Worm (Caenorhabditis elegans) whole organism, L1 larva: ENCODE measurements around the gene brd-1.

Experiments used
- C34B4.2 ChIP-seq: sonication (generic microtip); optimal IDR thresholded peaks from 2 replicates; lab custom pipeline; 2017; ENCODE audit warnings: mild to moderate bottlenecking, missing genetic modification characterization, missing compliant biosample characterization
- Y116A8C.19 ChIP-seq: sonication (generic microtip); optimal IDR thresholded peaks from 2 replicates; lab custom pipeline; 2016; ENCODE audit warnings: missing compliant biosample characterization, missing genetic modification characterization, borderline replicate concordance
- aha-1 ChIP-seq: fragments of 150-350 bp; optimal IDR thresholded peaks from 2 replicates; lab custom pipeline; 2014; ENCODE audit warnings: missing biosample characterization, missing genetic modification characterization
- alr-1 ChIP-seq: fragments of 200-800 bp; sonication (Bioruptor generic); optimal IDR thresholded peaks from 2 replicates; lab custom pipeline; 2018; ENCODE audit warnings: borderline replicate concordance, mild to moderate bottlenecking, missing genetic modification characterization, missing compliant biosample characterization
- aly-2 ChIP-seq: fragments of 150-350 bp; optimal IDR thresholded peaks from 2 replicates; lab custom pipeline; 2014; ENCODE audit warnings: missing biosample characterization, missing genetic modification characterization
- ceh-63 ChIP-seq: fragments of 200-800 bp; sonication (Bioruptor generic); optimal IDR thresholded peaks from 2 replicates; lab custom pipeline; 2018; ENCODE audit warnings: mild to moderate bottlenecking, missing genetic modification characterization, missing compliant biosample characterization
- ceh-8 ChIP-seq: fragments of 200-800 bp; sonication (Bioruptor generic); optimal IDR thresholded peaks from 2 replicates; lab custom pipeline; 2018; ENCODE audit warnings: mild to moderate bottlenecking, missing genetic modification characterization, moderate library complexity, missing compliant biosample characterization
- ceh-88 ChIP-seq: fragments of 200-800 bp; sonication (Bioruptor generic); IDR thresholded peaks from 2 replicates; pipeline ENCODE4 v1.3.6; 2022; ENCODE audit warnings: missing genetic modification characterization, missing compliant biosample characterization
- dpl-1 ChIP-seq, 3 experiments: fragments of 150-350 bp in 2 of 3; sonication (generic microtip) in 1 of 3; optimal IDR thresholded peaks; 2 replicates each; lab custom pipeline; 2014 to 2017; ENCODE audit warnings: missing biosample characterization in 3 of 3, missing genetic modification characterization in 3 of 3, missing genetic modification reagents in 3 of 3
- dsc-1 ChIP-seq: sonication (generic microtip); optimal IDR thresholded peaks from 2 replicates; lab custom pipeline; 2016; ENCODE audit warnings: mild to moderate bottlenecking, missing genetic modification characterization, missing compliant biosample characterization
- efl-1 ChIP-seq, 4 experiments: fragments of 150-350 bp; optimal IDR thresholded peaks in 3 of 4; peaks in 1 of 4; 1 replicate in 1 of 4; 2 replicates in 3 of 4; lab custom pipeline; 2014; ENCODE audit warnings: missing biosample characterization in 2 of 4, missing genetic modification characterization in 2 of 4, missing genetic modification reagents in 2 of 4
- elt-2 ChIP-seq: sonication (generic microtip); optimal IDR thresholded peaks from 2 replicates; lab custom pipeline; 2016; ENCODE audit warnings: missing genetic modification characterization, mild to moderate bottlenecking, inconsistent platforms, missing compliant biosample characterization, missing genetic modification reagents
- elt-3 ChIP-seq, 6 experiments: fragments of 150-350 bp in 1 of 6; sonication (generic microtip); optimal IDR thresholded peaks; 2 replicates each; lab custom pipeline; 2017 to 2018; ENCODE audit warnings: missing biosample characterization in 6 of 6, missing genetic modification characterization in 6 of 6, inconsistent platforms in 1 of 6
- fos-1 ChIP-seq: fragments of 150-350 bp; optimal IDR thresholded peaks from 2 replicates; lab custom pipeline; 2014; ENCODE audit warnings: missing biosample characterization, missing genetic modification characterization
- hlh-17 ChIP-seq: fragments of 200-800 bp; sonication (Bioruptor generic); optimal IDR thresholded peaks from 2 replicates; lab custom pipeline; 2018; ENCODE audit warnings: missing genetic modification characterization, mild to moderate bottlenecking, missing compliant biosample characterization, moderate library complexity, borderline replicate concordance
- hlh-4 ChIP-seq: sonication (generic microtip); optimal IDR thresholded peaks from 2 replicates; lab custom pipeline; 2016; ENCODE audit warnings: mild to moderate bottlenecking, missing genetic modification characterization, missing compliant biosample characterization
- hpl-2 ChIP-seq: fragments of 150-350 bp; optimal IDR thresholded peaks from 2 replicates; lab custom pipeline; 2014; ENCODE audit warnings: missing biosample characterization, missing genetic modification reagents, missing genetic modification characterization
- lin-35 ChIP-seq, 2 experiments: fragments of 150-350 bp; optimal IDR thresholded peaks; 2 replicates each; lab custom pipeline; 2014; ENCODE audit warnings: missing biosample characterization in 2 of 2, missing genetic modification characterization in 2 of 2, missing genetic modification reagents in 2 of 2
- lir-3 ChIP-seq: sonication (generic microtip); optimal IDR thresholded peaks from 2 replicates; lab custom pipeline; 2016; ENCODE audit warnings: mild to moderate bottlenecking, missing genetic modification characterization, moderate library complexity, missing compliant biosample characterization; ENCODE audit not compliant: poor library complexity
- mef-2 ChIP-seq: fragments of 150-350 bp; optimal IDR thresholded peaks from 2 replicates; lab custom pipeline; 2014; ENCODE audit warnings: missing biosample characterization, missing genetic modification characterization
- mep-1 ChIP-seq: fragments of 150-350 bp; optimal IDR thresholded peaks from 2 replicates; lab custom pipeline; 2014; ENCODE audit warnings: missing biosample characterization, missing genetic modification characterization
- nhr-19 ChIP-seq: fragments of 200-800 bp; sonication (Bioruptor generic); conservative IDR thresholded peaks from 2 replicates; pipeline ENCODE4 v1.3.6; 2022; ENCODE audit warnings: missing genetic modification characterization, missing compliant biosample characterization
- nhr-20 ChIP-seq: sonication (generic microtip); optimal IDR thresholded peaks from 2 replicates; lab custom pipeline; 2016; ENCODE audit warnings: mild to moderate bottlenecking, missing genetic modification characterization, missing compliant biosample characterization
- nhr-71 ChIP-seq: sonication (generic microtip); optimal IDR thresholded peaks from 2 replicates; lab custom pipeline; 2016; ENCODE audit warnings: mild to moderate bottlenecking, missing genetic modification characterization, moderate library complexity, missing compliant biosample characterization
- nhr-76 ChIP-seq: sonication (generic microtip); optimal IDR thresholded peaks from 2 replicates; lab custom pipeline; 2017; ENCODE audit warnings: missing biosample characterization, missing genetic modification characterization
- nhr-90 ChIP-seq: sonication (generic microtip); optimal IDR thresholded peaks from 2 replicates; lab custom pipeline; 2016; ENCODE audit warnings: mild to moderate bottlenecking, missing genetic modification characterization, missing compliant biosample characterization; ENCODE audit not compliant: poor library complexity
- pag-3 ChIP-seq: sonication (generic microtip); optimal IDR thresholded peaks from 2 replicates; lab custom pipeline; 2017; ENCODE audit warnings: missing genetic modification characterization, mild to moderate bottlenecking, missing compliant biosample characterization, antibody characterized with exemption, borderline replicate concordance; ENCODE audit not compliant: insufficient read depth
- pqm-1 ChIP-seq: sonication (generic microtip); optimal IDR thresholded peaks from 3 replicates; lab custom pipeline; 2017; ENCODE audit warnings: missing biosample characterization, missing genetic modification characterization
- sox-4 ChIP-seq: sonication (generic microtip); optimal IDR thresholded peaks from 2 replicates; lab custom pipeline; 2016; ENCODE audit warnings: missing genetic modification characterization, missing compliant biosample characterization
- sptf-1 ChIP-seq: fragments of 150-350 bp; optimal IDR thresholded peaks from 2 replicates; lab custom pipeline; 2014; ENCODE audit warnings: missing biosample characterization, missing genetic modification characterization
- sup-37 ChIP-seq: fragments of 200-800 bp; sonication (Bioruptor generic); optimal IDR thresholded peaks from 2 replicates; lab custom pipeline; 2018; ENCODE audit warnings: mild to moderate bottlenecking, missing genetic modification characterization, missing compliant biosample characterization
- tbx-2 ChIP-seq: sonication (generic microtip); optimal IDR thresholded peaks from 2 replicates; lab custom pipeline; 2016; ENCODE audit warnings: missing genetic modification characterization, missing compliant biosample characterization
- vab-15 ChIP-seq: sonication (generic microtip); optimal IDR thresholded peaks from 2 replicates; lab custom pipeline; 2017; ENCODE audit warnings: missing genotype, mild to moderate bottlenecking, missing genetic modification characterization, missing compliant biosample characterization
- zag-1 ChIP-seq: fragments of 150-350 bp; optimal IDR thresholded peaks from 2 replicates; lab custom pipeline; 2014; ENCODE audit warnings: missing biosample characterization, missing genetic modification characterization
- ztf-4 ChIP-seq: fragments of 150-350 bp; optimal IDR thresholded peaks from 2 replicates; lab custom pipeline; 2014; ENCODE audit warnings: missing biosample characterization, missing genetic modification characterization

Gene brd-1

DNA sequence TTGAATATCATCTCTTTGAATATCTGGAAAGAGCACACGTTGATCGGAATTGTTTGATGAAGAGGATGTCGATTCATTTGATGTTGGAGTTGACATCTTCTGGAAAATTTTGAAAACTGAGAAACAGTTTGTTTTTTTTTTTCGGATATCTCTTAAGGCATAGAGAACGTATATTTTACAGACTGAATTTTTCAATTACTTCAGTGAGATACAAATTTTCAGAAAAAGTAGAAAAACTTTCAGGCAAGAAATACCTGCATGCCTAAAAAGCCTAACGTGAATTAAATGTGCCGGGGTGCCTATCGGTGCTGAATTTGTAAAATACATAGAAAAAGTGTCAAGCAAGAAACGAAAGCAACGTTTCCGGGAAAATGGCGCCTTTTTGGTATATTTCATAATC, 32.6 kb downstream of the brd-1 start, which contains the start of gene zak-1:
zak-1 (minus strand) TSS at position 101 of the 400 bp plus-strand sequence.
- no peak for TF ChIP-seq ztf-4 (tag; lab: Kevin White, UChicago)
- no peak for TF ChIP-seq nhr-20
- TF ChIP-seq sptf-1 = no peak
- TF ChIP-seq elt-3 (tag; optimal IDR thresholded peaks at IDR 0.05; lab: Kevin White, UChicago) = no peak
- TF ChIP-seq vab-15 = no peak
- TF ChIP-seq sup-37 (GFP tag; lab: Kevin White, UChicago) = no peak
- no peak for TF ChIP-seq nhr-19
- no peak for TF ChIP-seq nhr-90
- TF ChIP-seq mef-2 (tag; lab: Kevin White, UChicago) = no peak
- no peak for TF ChIP-seq aha-1 (tag; lab: Kevin White, UChicago)
- no peak for TF ChIP-seq efl-1 (optimal IDR thresholded peaks at IDR 0.05; lab: Kevin White, UChicago)
- no peak for TF ChIP-seq efl-1 (GFP tag; optimal IDR thresholded peaks at IDR 0.05 in 1 of 2; lab: Kevin White, UChicago)
- no peak for TF ChIP-seq ceh-88 (GFP tag; lab: Robert Waterston, UW)

ce11 chrIII:6850255-6850654, 39.0 kb downstream of the brd-1 start, which contains the start of gene srv-1:
Gene srv-1 (plus strand): TSS chrIII:6850385.
- TF ChIP-seq zag-1 (tag; lab: Kevin White, UChicago) = no peak
- TF ChIP-seq hlh-4 (tag; lab: Kevin White, UChicago) = no peak
- TF ChIP-seq nhr-71 (tag; lab: Kevin White, UChicago) = peak; percentile 31
- no peak for TF ChIP-seq tbx-2 (tag; lab: Kevin White, UChicago)
- TF ChIP-seq lin-35 (GFP tag; optimal IDR thresholded peaks at IDR 0.05; lab: Kevin White, UChicago) = peak in 1 of 2 experiments; percentile 14
- peak; percentile 8 for TF ChIP-seq nhr-90
- peak; percentile 73 for TF ChIP-seq pqm-1 (tag; lab: Kevin White, UChicago)
- TF ChIP-seq alr-1 = no peak
- no peak for TF ChIP-seq mep-1 (tag; lab: Kevin White, UChicago)
- no peak for TF ChIP-seq aly-2 (tag; lab: Kevin White, UChicago)
- TF ChIP-seq efl-1 (optimal IDR thresholded peaks at IDR 0.05; lab: Kevin White, UChicago) = no peak
- peak in 1 of 2 experiments; percentile 72 for TF ChIP-seq efl-1 (GFP tag; optimal IDR thresholded peaks at IDR 0.05 in 1 of 2; lab: Kevin White, UChicago)
- TF ChIP-seq elt-2 = peak; percentile 92
- no peak for TF ChIP-seq ceh-8 (GFP tag; lab: Kevin White, UChicago)
- TF ChIP-seq, all 84 proteins: peak for 6

- TF ChIP-seq ceh-63 (no peak), C34B4.2 (no peak), hlh-17 (GFP tag; lab: Kevin White, UChicago) (no peak), elt-2 (peak; percentile 68), alr-1 (no peak), sox-4 (tag; lab: Kevin White, UChicago) (no peak)
Observed at ce11 chrIII:6848654-6849204, 40.6 kb downstream of the brd-1 start, which contains the start of gene dhhc-5. Gene dhhc-5 (minus strand): TSS chrIII:6849059.

DNA sequence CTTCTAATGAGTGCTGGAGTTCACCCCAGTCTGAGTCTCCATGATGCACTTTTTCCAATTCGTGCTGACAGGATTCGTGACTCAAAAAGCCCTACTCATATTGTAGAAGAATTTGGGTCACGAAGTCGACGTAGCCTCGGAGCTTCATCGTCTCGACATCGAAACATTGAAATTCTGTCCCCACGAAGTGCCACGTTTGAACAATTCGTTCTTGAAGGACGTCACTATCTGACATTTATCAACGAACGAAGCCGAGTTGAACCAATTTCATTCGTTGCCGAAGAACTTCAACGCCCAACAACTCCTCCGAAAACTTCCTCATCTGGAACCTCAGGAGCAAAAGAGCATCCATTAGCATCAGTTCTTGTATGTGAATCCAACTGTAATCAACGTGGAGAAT, 50.2 kb downstream of the brd-1 start:
- TF ChIP-seq nhr-76 (tag; lab: Kevin White, UChicago) (no peak), Y116A8C.19 (no peak), pag-3 (tag; lab: Kevin White, UChicago) (no peak), lir-3 (tag; lab: Kevin White, UChicago) (no peak), dpl-1 (GFP tag; optimal IDR thresholded peaks at IDR 0.05; lab: Kevin White, UChicago) (no peak), mep-1 (tag; lab: Kevin White, UChicago) (no peak), hpl-2 (GFP tag; lab: Kevin White, UChicago) (no peak), dsc-1 (tag; lab: Kevin White, UChicago) (no peak), fos-1 (no peak)
